Fruit fly (Drosophila melanogaster): Measurements from ENCODE around the gene CG7857.

CG7857 gene

dm6 chr3L:15514405-15514804, 9.7 kb upstream of the CG7857 start (continued):
- TF ChIP-seq CG31441 (GFP tag; IDR thresholded peaks at IDR 0.05) (no peak), Med (GFP tag) (peak; percentile 6), CG17186 (GFP tag; optimal IDR thresholded peaks at IDR 0.05) (no peak), crc (GFP tag; optimal IDR thresholded peaks at IDR 0.05) (no peak), BEAF-32 (GFP tag; optimal IDR thresholded peaks at IDR 0.05) (no peak), chm (GFP tag; IDR thresholded peaks at IDR 0.05) (peak; percentile 22; the same call in 1 of the 2 replicates), CG12942 (GFP tag; optimal IDR thresholded peaks at IDR 0.05) (no peak)

- TF ChIP-seq exex (tag; optimal IDR thresholded peaks at IDR 0.05) (peak; percentile 49), cg (GFP tag; optimal IDR thresholded peaks at IDR 0.05) (no peak)
These were observed 9.0 kb upstream of the CG7857 start for dm6 chr3L:15513726-15514125.

dm6 chr3L:15513264-15513663, 8.6 kb upstream of the CG7857 start:
- TF ChIP-seq Abd-B (GFP tag; optimal IDR thresholded peaks at IDR 0.05): no peak
- no peak for TF ChIP-seq wor (GFP tag; IDR thresholded peaks at IDR 0.05)
- TF ChIP-seq Hmx (GFP tag; optimal IDR thresholded peaks at IDR 0.05): no peak
- TF ChIP-seq Rx (GFP tag; IDR thresholded peaks at IDR 0.05): no peak
- TF ChIP-seq aop (GFP tag; IDR thresholded peaks at IDR 0.05): no peak
- TF ChIP-seq MTF-1 (GFP tag; optimal IDR thresholded peaks at IDR 0.05; ENCODE audit: borderline replicate concordance): no peak
- TF ChIP-seq nmo (GFP tag; optimal IDR thresholded peaks at IDR 0.05): no peak
- TF ChIP-seq chn (GFP tag; optimal IDR thresholded peaks at IDR 0.05): no peak
- TF ChIP-seq ewg (GFP tag; optimal IDR thresholded peaks at IDR 0.05): no peak
- TF ChIP-seq GATAe (GFP tag; conservative IDR thresholded peaks at IDR 0.05): no peak
- TF ChIP-seq CG4424 (GFP tag; optimal IDR thresholded peaks at IDR 0.05): no peak
- TF ChIP-seq Oli (tag; optimal IDR thresholded peaks at IDR 0.05): no peak
- no peak for TF ChIP-seq MESR4 (GFP tag; optimal IDR thresholded peaks at IDR 0.05)
- TF ChIP-seq CG9727 (GFP tag; optimal IDR thresholded peaks at IDR 0.05): no peak
- no peak for TF ChIP-seq CG7271 (tag; optimal IDR thresholded peaks at IDR 0.05)
- TF ChIP-seq Deaf1 (tag; optimal IDR thresholded peaks at IDR 0.05): no peak
- TF ChIP-seq schlank (tag; optimal IDR thresholded peaks at IDR 0.05): no peak

DNA sequence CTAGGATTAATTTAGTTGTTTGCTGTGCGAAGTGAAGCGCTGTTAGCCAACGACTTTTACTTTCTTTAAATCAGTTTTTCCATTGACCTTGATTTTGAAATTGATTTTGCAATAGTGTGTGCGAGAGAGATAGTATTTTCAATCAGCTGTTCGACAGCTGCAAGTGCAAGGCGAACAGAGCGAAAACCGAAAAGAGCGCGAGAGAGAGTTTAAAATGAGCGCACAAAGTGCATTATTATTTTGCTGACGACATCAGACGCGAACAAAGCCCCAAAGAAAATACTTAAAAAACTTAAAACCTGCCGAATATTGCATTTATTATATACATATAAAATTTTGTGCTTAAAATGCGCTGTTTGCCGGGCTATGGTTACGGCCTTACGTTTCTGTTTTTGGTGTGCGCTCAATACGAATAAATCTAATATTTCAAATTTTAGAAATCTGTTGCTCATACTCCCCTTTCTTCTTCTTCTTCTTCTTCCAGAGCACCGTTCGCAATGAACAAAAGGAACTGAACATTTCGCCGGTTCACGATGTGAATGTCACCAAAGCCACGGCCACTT, 7.1 kb upstream of the CG7857 start:
- TF ChIP-seq Ssrp (tag; optimal IDR thresholded peaks at IDR 0.05) (no peak), crp (GFP tag; optimal IDR thresholded peaks at IDR 0.05) (peak in 1 of 2 experiments; percentile 75), corto (GFP tag; optimal IDR thresholded peaks at IDR 0.05) (peak; percentile 50), Hr3 (GFP tag; optimal IDR thresholded peaks at IDR 0.05) (no peak), CG8290 (GFP tag; optimal IDR thresholded peaks at IDR 0.05) (no peak), CG8290 (tag; optimal IDR thresholded peaks at IDR 0.05) (no peak), ac (GFP tag; optimal IDR thresholded peaks at IDR 0.05) (peak; percentile 58), tll (GFP tag; optimal IDR thresholded peaks at IDR 0.05) (peak in 1 of 2 experiments; percentile 61), CG14710 (tag; optimal IDR thresholded peaks at IDR 0.05) (peak; percentile 26), CG15514 (GFP tag; optimal IDR thresholded peaks at IDR 0.05) (peak; percentile 60), zfh1 (GFP tag; IDR thresholded peaks at IDR 0.05) (no peak), CG10543 (GFP tag; optimal IDR thresholded peaks at IDR 0.05) (no peak), nau (GFP tag; optimal IDR thresholded peaks at IDR 0.05) (no peak), CG4854 (GFP tag; optimal IDR thresholded peaks at IDR 0.05) (no peak), hth (optimal IDR thresholded peaks at IDR 0.05) (no peak), fd102C (GFP tag; optimal IDR thresholded peaks at IDR 0.05) (no peak), CG1024 (GFP tag; IDR thresholded peaks at IDR 0.05) (no peak), tio (GFP tag; optimal IDR thresholded peaks at IDR 0.05) (no peak), Trl (optimal IDR thresholded peaks at IDR 0.05) (peak; percentile 10 to 68), Trl (GFP tag; optimal IDR thresholded peaks at IDR 0.05) (no peak), Dp (GFP tag; optimal IDR thresholded peaks at IDR 0.05) (no peak), dati (GFP tag; IDR thresholded peaks at IDR 0.05) (no peak)
